Fruit fly (Drosophila melanogaster): ENCODE data around the gene CG3062.

dm6 chrX:4664107-4664506 lies 19.4 kb upstream of the CG3062 start:
- no peak for TF ChIP-seq psq (optimal IDR thresholded peaks at IDR 0.05)
- no peak for TF ChIP-seq pan (optimal IDR thresholded peaks at IDR 0.05)

Data from whole organism.